Fruit fly (Drosophila melanogaster): ENCODE results near the gene pn.

pn gene

DNA sequence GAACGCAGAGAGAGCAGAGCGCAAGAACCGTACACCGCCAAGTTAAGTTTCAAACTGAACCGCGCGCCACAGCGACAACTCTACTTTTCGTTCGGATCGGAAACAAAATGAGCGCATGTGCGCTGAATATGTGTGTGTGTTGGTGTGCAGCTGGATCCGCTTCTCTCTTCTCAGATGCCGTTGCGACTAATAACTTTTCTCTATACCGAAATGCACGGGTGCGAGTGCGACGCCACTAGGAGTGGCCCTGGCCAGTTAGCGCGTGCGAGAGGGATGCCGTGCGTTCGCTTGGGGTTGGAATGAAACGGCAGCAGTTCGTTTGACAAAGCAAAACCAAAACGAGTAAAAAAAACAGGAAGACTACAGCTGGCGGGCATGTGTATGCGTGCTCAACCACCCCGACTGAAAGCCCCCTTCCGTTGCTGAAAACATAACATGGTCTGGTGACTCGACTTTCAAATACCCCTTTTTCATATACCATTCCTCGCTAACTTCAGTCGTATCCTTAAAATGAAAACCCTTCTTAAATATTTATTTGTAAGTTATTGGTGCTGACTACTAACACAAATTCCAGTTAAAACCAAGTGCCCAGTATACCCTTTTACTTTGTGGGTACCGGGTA is 44.1 kb upstream of the pn start (continued):
- peak; percentile 42 for TF ChIP-seq BEAF-32 (GFP tag; optimal IDR thresholded peaks at IDR 0.05)
- peak; percentile 90 for TF ChIP-seq CG3995 (GFP tag; optimal IDR thresholded peaks at IDR 0.05)
- TF ChIP-seq ci (GFP tag; IDR thresholded peaks at IDR 0.05), result peak; percentile 100
- TF ChIP-seq CG14014 (GFP tag; IDR thresholded peaks at IDR 0.05), result peak; percentile 100
- TF ChIP-seq H15 (GFP tag; IDR thresholded peaks at IDR 0.05), result peak; percentile 100
- TF ChIP-seq Elba2 (GFP tag; optimal IDR thresholded peaks at IDR 0.05), result peak; percentile 100
- peak; percentile 100 for TF ChIP-seq CG15696 (tag; optimal IDR thresholded peaks at IDR 0.05)
- TF ChIP-seq CG17802 (tag; optimal IDR thresholded peaks at IDR 0.05), result peak; percentile 97
- peak; percentile 100 for TF ChIP-seq CG6175 (GFP tag; IDR thresholded peaks at IDR 0.05)
- TF ChIP-seq CG3726 (GFP tag; IDR thresholded peaks at IDR 0.05), result peak; percentile 100
- TF ChIP-seq CG4854 (GFP tag; optimal IDR thresholded peaks at IDR 0.05), result peak; percentile 100
- TF ChIP-seq Stat92E (GFP tag; optimal IDR thresholded peaks at IDR 0.05), result peak in 1 of 3 experiments; percentile 99
- TF ChIP-seq Ada2b (GFP tag; IDR thresholded peaks at IDR 0.05), result peak; percentile 100
- peak; percentile 100 for TF ChIP-seq Oaz (GFP tag; IDR thresholded peaks at IDR 0.05)
- peak; percentile 99 for TF ChIP-seq Vsx1 (GFP tag; optimal IDR thresholded peaks at IDR 0.05)
- TF ChIP-seq twi (tag; optimal IDR thresholded peaks at IDR 0.05), result peak; percentile 100
- TF ChIP-seq Hmr (GFP tag; optimal IDR thresholded peaks at IDR 0.05), result peak; percentile 100
- peak; percentile 100 for TF ChIP-seq Abd-B (GFP tag; optimal IDR thresholded peaks at IDR 0.05)
- peak; percentile 100 for TF ChIP-seq CkIIα-i1 (GFP tag; IDR thresholded peaks at IDR 0.05)
- TF ChIP-seq emc (GFP tag; optimal IDR thresholded peaks at IDR 0.05), result peak; percentile 100
- peak; percentile 100 for TF ChIP-seq tap (tag; optimal IDR thresholded peaks at IDR 0.05)
- TF ChIP-seq CG6272 (GFP tag; IDR thresholded peaks at IDR 0.05), result peak; percentile 100
- TF ChIP-seq lbe (GFP tag; optimal IDR thresholded peaks at IDR 0.05), result peak; percentile 99
- TF ChIP-seq CG4328 (GFP tag; optimal IDR thresholded peaks at IDR 0.05), result peak; percentile 98
- peak; percentile 100 for TF ChIP-seq CG13775 (GFP tag; optimal IDR thresholded peaks at IDR 0.05)
- TF ChIP-seq usp (GFP tag; optimal IDR thresholded peaks at IDR 0.05), result no peak
- peak; percentile 100 for TF ChIP-seq CG32767 (GFP tag; IDR thresholded peaks at IDR 0.05)
- TF ChIP-seq CG15514 (GFP tag; optimal IDR thresholded peaks at IDR 0.05), result peak; percentile 96
- peak; percentile 90 for TF ChIP-seq Sry-δ (GFP tag; optimal IDR thresholded peaks at IDR 0.05)
- peak; percentile 100 for TF ChIP-seq CG7786 (GFP tag; optimal IDR thresholded peaks at IDR 0.05)
- TF ChIP-seq Gug (GFP tag; IDR thresholded peaks at IDR 0.05), result peak; percentile 100
- TF ChIP-seq HLH4C (GFP tag; IDR thresholded peaks at IDR 0.05; ENCODE audit: partially characterized antibody), result no peak
- TF ChIP-seq CG13894 (tag; optimal IDR thresholded peaks at IDR 0.05), result peak; percentile 99
- TF ChIP-seq ewg (GFP tag; optimal IDR thresholded peaks at IDR 0.05), result peak; percentile 99
- TF ChIP-seq Mes4 (GFP tag; optimal IDR thresholded peaks at IDR 0.05), result peak; percentile 100
- peak; percentile 100 for TF ChIP-seq eyg (GFP tag; optimal IDR thresholded peaks at IDR 0.05)
- peak; percentile 100 for TF ChIP-seq Mrtf (GFP tag; IDR thresholded peaks at IDR 0.05)
- TF ChIP-seq CG6683 (GFP tag; optimal IDR thresholded peaks at IDR 0.05), result peak; percentile 99
- no peak for TF ChIP-seq mld (GFP tag; IDR thresholded peaks at IDR 0.05; ENCODE audit: partially characterized antibody)
- TF ChIP-seq Max (GFP tag; optimal IDR thresholded peaks at IDR 0.05), result peak; percentile 100
- TF ChIP-seq al (GFP tag; IDR thresholded peaks at IDR 0.05), result peak; percentile 100
- peak; percentile 100 for TF ChIP-seq mirr (GFP tag; optimal IDR thresholded peaks at IDR 0.05)
- TF ChIP-seq C15 (GFP tag; IDR thresholded peaks at IDR 0.05), result peak; percentile 100
- peak; percentile 98 for TF ChIP-seq CG7556 (GFP tag; optimal IDR thresholded peaks at IDR 0.05)
- no peak for TF ChIP-seq fru (optimal IDR thresholded peaks at IDR 0.05)
- peak; percentile 100 for TF ChIP-seq CG12744 (GFP tag; optimal IDR thresholded peaks at IDR 0.05)
- peak; percentile 100 for TF ChIP-seq unpg (GFP tag; optimal IDR thresholded peaks at IDR 0.05)
- peak; percentile 100 for TF ChIP-seq CG3847 (GFP tag; IDR thresholded peaks at IDR 0.05)
- peak; percentile 100 for TF ChIP-seq CG30403 (GFP tag; optimal IDR thresholded peaks at IDR 0.05)
- peak; percentile 96 for TF ChIP-seq grn (GFP tag; optimal IDR thresholded peaks at IDR 0.05)
